Worm (Caenorhabditis elegans) whole organism, L4 larva: ENCODE data around the gene Y94H6A.3.
"Not testable (repeated sequence)": the region's sequence is repeated elsewhere in the genome, so short reads cannot be mapped to it uniquely, and the experiment has no call there.

Source experiments
- Y75B8A.6 ChIP-seq: fragments of 200-800 bp; sonication (Bioruptor generic); IDR thresholded peaks from 2 replicates; pipeline ENCODE4 v1.3.6; 2022; ENCODE audit warnings: missing genetic modification reagents, missing genetic modification characterization, missing compliant biosample characterization
- dmd-8 ChIP-seq: fragments of 200-800 bp; sonication (Bioruptor generic); IDR thresholded peaks from 2 replicates; pipeline ENCODE4 v1.3.6; 2022; ENCODE audit warnings: missing genetic modification characterization, missing compliant biosample characterization
- duxl-1 ChIP-seq: sonication (generic microtip); optimal IDR thresholded peaks from 2 replicates; lab custom pipeline; 2016; ENCODE audit warnings: mild to moderate bottlenecking, missing genetic modification characterization, moderate library complexity, missing compliant biosample characterization; ENCODE audit not compliant: poor library complexity
- dve-1 ChIP-seq: sonication (generic microtip); optimal IDR thresholded peaks from 2 replicates; lab custom pipeline; 2017; ENCODE audit warnings: antibody characterized with exemption, mild to moderate bottlenecking, missing genetic modification characterization, missing compliant biosample characterization; ENCODE audit not compliant: insufficient read depth
- egl-27 ChIP-seq: sonication (generic microtip); optimal IDR thresholded peaks from 3 replicates; lab custom pipeline; 2017; ENCODE audit warnings: missing biosample characterization, missing genetic modification reagents, missing genetic modification characterization
- lir-3 ChIP-seq: sonication (generic microtip); optimal IDR thresholded peaks from 2 replicates; lab custom pipeline; 2016; ENCODE audit warnings: mild to moderate bottlenecking, missing genetic modification characterization, missing compliant biosample characterization
- mep-1 ChIP-seq: fragments of 150-350 bp; sonication (generic microtip); optimal IDR thresholded peaks from 3 replicates; lab custom pipeline; 2014; ENCODE audit warnings: missing biosample characterization, missing genetic modification characterization
- mes-2 ChIP-seq: sonication (generic microtip); optimal IDR thresholded peaks from 2 replicates; lab custom pipeline; 2016; ENCODE audit warnings: missing genotype, mild to moderate bottlenecking, missing genetic modification characterization, missing compliant biosample characterization; ENCODE audit not compliant: poor library complexity, severe bottlenecking
- mxl-3 ChIP-seq: fragments of 200-800 bp; sonication (Bioruptor generic); optimal IDR thresholded peaks from 2 replicates; lab custom pipeline; 2018; ENCODE audit warnings: mild to moderate bottlenecking, missing genetic modification characterization, missing compliant biosample characterization
- nhr-6 ChIP-seq: fragments of 150-350 bp; optimal IDR thresholded peaks from 2 replicates; lab custom pipeline; 2014; ENCODE audit warnings: missing biosample characterization, missing genetic modification characterization
- nhr-76 ChIP-seq: fragments of 150-350 bp; optimal IDR thresholded peaks from 2 replicates; lab custom pipeline; 2014; ENCODE audit warnings: missing biosample characterization, missing genetic modification characterization
- pqm-1 ChIP-seq: sonication (generic microtip); optimal IDR thresholded peaks from 2 replicates; lab custom pipeline; 2017; ENCODE audit warnings: missing biosample characterization, missing genetic modification characterization
- snpc-4 ChIP-seq: fragments of 150-350 bp; optimal IDR thresholded peaks from 2 replicates; lab custom pipeline; 2014; ENCODE audit warnings: missing biosample characterization, missing genetic modification characterization
- zag-1 ChIP-seq: fragments of 150-350 bp; optimal IDR thresholded peaks from 2 replicates; lab custom pipeline; 2014; ENCODE audit warnings: missing biosample characterization, missing genetic modification characterization

- TF ChIP-seq egl-27 (tag; lab: Kevin White, UChicago); duxl-1 (tag; lab: Kevin White, UChicago); mep-1 (tag; lab: Kevin White, UChicago); dmd-8 (GFP tag; lab: Robert Waterston, UW); mes-2 (tag; lab: Kevin White, UChicago); nhr-6 (tag; lab: Kevin White, UChicago); lir-3 (tag; lab: Kevin White, UChicago); Y75B8A.6 (GFP tag; lab: Robert Waterston, UW); snpc-4; mxl-3; nhr-76 (tag; lab: Kevin White, UChicago); dve-1 (tag; lab: Kevin White, UChicago); zag-1; pqm-1: not testable (repeated sequence)
Measured at ce11 chrIV:2668152-2668551, 8.2 kb upstream of the Y94H6A.3 start.
